Fruit fly (Drosophila melanogaster) whole organism, embryonic: ENCODE data around the gene Ugt37B1.

Experiments used
- Ada2b ChIP-seq: fragments of 200-800 bp; sonication (Bioruptor generic); IDR thresholded peaks from 2 replicates; pipeline ENCODE4 v1.3.6; 2022; ENCODE audit warnings: missing biosample characterization, missing genetic modification characterization
- Atf-2 ChIP-seq: fragments of 200-800 bp; sonication (Bioruptor generic); optimal IDR thresholded peaks from 2 replicates; lab custom pipeline; 2016; ENCODE audit warnings: missing biosample characterization, missing genetic modification characterization
- BEAF-32 ChIP-seq: fragments of 200-800 bp; sonication (Bioruptor generic); optimal IDR thresholded peaks from 3 replicates; lab custom pipeline; 2017; ENCODE audit warnings: missing biosample characterization, missing genetic modification characterization, mild to moderate bottlenecking, moderate library complexity, missing genetic modification reagents
- CG13624 ChIP-seq: fragments of 200-800 bp; sonication (Bioruptor generic); optimal IDR thresholded peaks from 2 replicates; lab custom pipeline; 2016; ENCODE audit warnings: missing biosample characterization, missing genetic modification characterization
- CG15514 ChIP-seq: fragments of 200-800 bp; sonication (Bioruptor generic); optimal IDR thresholded peaks from 3 replicates; lab custom pipeline; 2017; ENCODE audit warnings: missing biosample characterization, missing genetic modification characterization, mild to moderate bottlenecking, moderate library complexity, missing genetic modification reagents
- CG2199 ChIP-seq: fragments of 200-800 bp; sonication (Bioruptor generic); IDR thresholded peaks from 3 replicates; pipeline ENCODE4 v1.3.6; 2022; ENCODE audit warnings: missing biosample characterization, missing genetic modification characterization
- CG31388 ChIP-seq: fragments of 200-800 bp; sonication (Bioruptor generic); optimal IDR thresholded peaks from 2 replicates; lab custom pipeline; 2016; ENCODE audit warnings: missing biosample characterization, missing genetic modification characterization
- CG3838 ChIP-seq: fragments of 200-800 bp; sonication (Bioruptor generic); optimal IDR thresholded peaks from 3 replicates; lab custom pipeline; 2016; ENCODE audit warnings: missing biosample characterization, missing genetic modification characterization
- CG6765 ChIP-seq: fragments of 200-800 bp; sonication (Bioruptor generic); optimal IDR thresholded peaks from 3 replicates; lab custom pipeline; 2017; ENCODE audit warnings: missing biosample characterization, mild to moderate bottlenecking, missing genetic modification characterization
- D ChIP-seq, 2 experiments: fragments of 200-800 bp in 1 of 2; fragments of >200 bp in 1 of 2; sonication (Bioruptor generic) in 1 of 2; optimal IDR thresholded peaks; 2 replicates in 1 of 2; 3 replicates in 1 of 2; lab custom pipeline; 2017; ENCODE audit warnings: mild to moderate bottlenecking in 1 of 2, missing biosample characterization in 1 of 2, missing genetic modification characterization in 1 of 2, missing genetic modification reagents in 1 of 2
- fru ChIP-seq: fragments of >200 bp; optimal IDR thresholded peaks from 2 replicates; lab custom pipeline; 2017

dm6 chr2L:6249421-6249820 is 24.6 kb downstream of the Ugt37B1 start:
- no peak for TF ChIP-seq fru (lab: Kevin White, UChicago)
- TF ChIP-seq Ada2b (GFP tag; lab: Robert Waterston, UW), result no peak
- no peak for TF ChIP-seq CG13624 (GFP tag; lab: Kevin White, UChicago)
- no peak for TF ChIP-seq Atf-2 (GFP tag; lab: Kevin White, UChicago)
- no peak for TF ChIP-seq BEAF-32 (GFP tag; lab: Kevin White, UChicago)
- no peak for TF ChIP-seq CG2199 (GFP tag; lab: Robert Waterston, UW)
- no peak for TF ChIP-seq D (optimal IDR thresholded peaks at IDR 0.05; lab: Kevin White, UChicago)
- no peak for TF ChIP-seq D (GFP tag; optimal IDR thresholded peaks at IDR 0.05; lab: Kevin White, UChicago)
- no peak for TF ChIP-seq CG6765 (GFP tag; lab: Kevin White, UChicago)
- TF ChIP-seq CG3838 (GFP tag; lab: Kevin White, UChicago), result no peak
- TF ChIP-seq CG31388 (GFP tag; lab: Kevin White, UChicago), result no peak
- TF ChIP-seq CG15514 (GFP tag; lab: Kevin White, UChicago), result no peak
